Worm (Caenorhabditis elegans) whole organism, L2 larva: Measurements from ENCODE around the gene mfn-1.

Experiments
- ZK546.5 ChIP-seq: sonication (generic microtip); optimal IDR thresholded peaks from 2 replicates; lab custom pipeline; 2017; ENCODE audit warnings: missing biosample characterization, missing genetic modification characterization
- blmp-1 ChIP-seq: sonication (generic microtip); optimal IDR thresholded peaks from 2 replicates; lab custom pipeline; 2017; ENCODE audit warnings: missing genetic modification characterization, mild to moderate bottlenecking, missing compliant biosample characterization, antibody characterized with exemption, moderate library complexity; ENCODE audit not compliant: insufficient read depth
- ceh-16 ChIP-seq: fragments of 150-350 bp; optimal IDR thresholded peaks from 2 replicates; lab custom pipeline; 2014; ENCODE audit warnings: missing biosample characterization, missing genetic modification characterization
- ceh-82 ChIP-seq: fragments of 150-350 bp; optimal IDR thresholded peaks from 2 replicates; lab custom pipeline; 2014; ENCODE audit warnings: missing biosample characterization, missing genetic modification characterization
- egl-27 ChIP-seq: sonication (generic microtip); optimal IDR thresholded peaks from 3 replicates; lab custom pipeline; 2017; ENCODE audit warnings: missing biosample characterization, missing genetic modification reagents, missing genetic modification characterization
- elt-3 ChIP-seq: sonication (generic microtip); optimal IDR thresholded peaks from 2 replicates; lab custom pipeline; 2017; ENCODE audit warnings: missing biosample characterization, missing genetic modification characterization
- nhr-10 ChIP-seq: sonication (generic microtip); optimal IDR thresholded peaks from 2 replicates; lab custom pipeline; 2017; ENCODE audit warnings: missing biosample characterization, missing genetic modification characterization
- nhr-237 ChIP-seq: fragments of 150-350 bp; optimal IDR thresholded peaks from 2 replicates; lab custom pipeline; 2014; ENCODE audit warnings: missing biosample characterization, missing genetic modification characterization
- nhr-6 ChIP-seq: fragments of 150-350 bp; optimal IDR thresholded peaks from 2 replicates; lab custom pipeline; 2014; ENCODE audit warnings: missing biosample characterization, missing genetic modification characterization
- nhr-77 ChIP-seq: fragments of 150-350 bp; optimal IDR thresholded peaks from 2 replicates; lab custom pipeline; 2014; ENCODE audit warnings: missing biosample characterization, missing genetic modification characterization
- snpc-4 ChIP-seq: fragments of 150-350 bp; optimal IDR thresholded peaks from 2 replicates; lab custom pipeline; 2014; ENCODE audit warnings: missing biosample characterization, missing genetic modification characterization
- unc-62 ChIP-seq: fragments of 150-350 bp; optimal IDR thresholded peaks from 2 replicates; lab custom pipeline; 2014; ENCODE audit warnings: missing biosample characterization, missing genetic modification reagents, missing genetic modification characterization
- zag-1 ChIP-seq: fragments of 150-350 bp; optimal IDR thresholded peaks from 2 replicates; lab custom pipeline; 2014; ENCODE audit warnings: missing biosample characterization, missing genetic modification characterization
- ztf-11 ChIP-seq: sonication (generic microtip); optimal IDR thresholded peaks from 2 replicates; lab custom pipeline; 2017; ENCODE audit warnings: missing biosample characterization, missing genetic modification characterization

DNA sequence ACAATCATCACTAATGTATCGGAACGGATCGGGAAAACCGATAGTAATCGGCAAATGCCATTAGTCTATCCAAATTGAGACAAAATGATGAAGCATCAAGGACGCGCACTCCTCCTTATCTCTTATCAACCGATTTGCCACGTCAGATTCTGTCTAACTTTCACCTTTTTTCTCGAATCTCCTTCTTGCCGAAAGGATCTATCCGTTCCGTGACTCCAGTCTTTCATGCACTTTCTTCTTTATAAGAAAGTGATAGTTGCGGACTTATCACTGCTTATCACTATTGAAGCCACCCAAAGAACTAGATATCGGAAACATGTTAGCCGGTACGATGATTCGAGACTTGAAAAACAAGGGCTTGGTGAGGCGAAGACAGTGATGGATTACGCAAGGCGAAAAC lies 30.1 kb upstream of the mfn-1 start:
- TF ChIP-seq ztf-11 (no peak), ZK546.5 (tag; lab: Kevin White, UChicago) (no peak), ceh-82 (tag; lab: Kevin White, UChicago) (no peak), nhr-237 (no peak), ceh-16 (tag; lab: Kevin White, UChicago) (no peak), nhr-10 (tag; lab: Kevin White, UChicago) (no peak), blmp-1 (tag; lab: Kevin White, UChicago) (peak; percentile 90), zag-1 (tag; lab: Kevin White, UChicago) (no peak), egl-27 (tag; lab: Kevin White, UChicago) (no peak), unc-62 (GFP tag; lab: Kevin White, UChicago) (no peak), nhr-77 (no peak), nhr-6 (tag; lab: Kevin White, UChicago) (no peak), elt-3 (tag; lab: Kevin White, UChicago) (no peak), snpc-4 (tag; lab: Kevin White, UChicago) (no peak)
